Worm (Caenorhabditis elegans): Measurements from ENCODE around the gene acs-3.

ce11 chrV:1964806-1965205 is 4.5 kb upstream of the acs-3 start, which contains the start of gene srj-15:
- TF ChIP-seq elt-3 (tag; optimal IDR thresholded peaks at IDR 0.05) (no peak), nfya-1 (tag; optimal IDR thresholded peaks at IDR 0.05; ENCODE audit: insufficient read depth) (no peak), pha-4 (tag; optimal IDR thresholded peaks at IDR 0.05) (no peak), nhr-23 (tag; optimal IDR thresholded peaks at IDR 0.05) (no peak), ceh-16 (tag; optimal IDR thresholded peaks at IDR 0.05) (no peak), zag-1 (tag; optimal IDR thresholded peaks at IDR 0.05) (no peak), nhr-237 (tag; optimal IDR thresholded peaks at IDR 0.05) (no peak)

Measured in whole organism, L3 larva.